Worm (Caenorhabditis elegans) whole organism, early embryonic: ENCODE measurements around the gene H25P19.1.

Experiments used
- B0310.2 ChIP-seq: sonication (generic microtip); optimal IDR thresholded peaks from 2 replicates; lab custom pipeline; 2016; ENCODE audit warnings: mild to moderate bottlenecking, missing genetic modification characterization, missing compliant biosample characterization
- F13C5.2 ChIP-seq: sonication (generic microtip); optimal IDR thresholded peaks from 2 replicates; lab custom pipeline; 2017; ENCODE audit warnings: mild to moderate bottlenecking, missing genetic modification characterization, inconsistent platforms, missing compliant biosample characterization
- aly-1 ChIP-seq: sonication (generic microtip); optimal IDR thresholded peaks from 2 replicates; lab custom pipeline; 2016; ENCODE audit warnings: missing genetic modification characterization, missing compliant biosample characterization
- ama-1 ChIP-seq: fragments of 150-350 bp; optimal IDR thresholded peaks from 2 replicates; lab custom pipeline; 2014
- ceh-13 ChIP-seq: fragments of 200-800 bp; sonication (Bioruptor generic); optimal IDR thresholded peaks from 2 replicates; lab custom pipeline; 2018; ENCODE audit warnings: mild to moderate bottlenecking, missing genetic modification characterization, missing compliant biosample characterization
- ceh-36 ChIP-seq: sonication (generic microtip); optimal IDR thresholded peaks from 2 replicates; lab custom pipeline; 2016; ENCODE audit warnings: missing genetic modification characterization, inconsistent platforms, missing compliant biosample characterization
- ets-7 ChIP-seq: sonication (generic microtip); optimal IDR thresholded peaks from 2 replicates; lab custom pipeline; 2016; ENCODE audit warnings: missing genotype, missing genetic modification characterization, missing compliant biosample characterization
- flt-1 ChIP-seq: fragments of 200-800 bp; sonication (Bioruptor generic); IDR thresholded peaks from 2 replicates; pipeline ENCODE4 v1.3.6; 2022; ENCODE audit warnings: missing genetic modification characterization, missing compliant biosample characterization
- hmbx-1 ChIP-seq: sonication (generic microtip); optimal IDR thresholded peaks from 2 replicates; lab custom pipeline; 2016; ENCODE audit warnings: mild to moderate bottlenecking, missing genetic modification characterization, missing compliant biosample characterization
- hmg-4 ChIP-seq: fragments of 200-800 bp; sonication (Bioruptor generic); optimal IDR thresholded peaks from 2 replicates; lab custom pipeline; 2018; ENCODE audit warnings: mild to moderate bottlenecking, missing genetic modification characterization, missing compliant biosample characterization
- hnd-1 ChIP-seq: sonication (generic microtip); optimal IDR thresholded peaks from 2 replicates; lab custom pipeline; 2016; ENCODE audit warnings: missing genetic modification characterization, missing compliant biosample characterization
- pes-1 ChIP-seq: fragments of 200-800 bp; sonication (Bioruptor generic); IDR thresholded peaks from 2 replicates; pipeline ENCODE4 v1.3.6; 2022; ENCODE audit warnings: missing genetic modification reagents, missing genetic modification characterization, missing compliant biosample characterization
- scrt-1 ChIP-seq: fragments of 200-800 bp; sonication (Bioruptor generic); IDR thresholded peaks from 2 replicates; pipeline ENCODE4 v1.3.6; 2022; ENCODE audit warnings: missing genetic modification characterization, missing compliant biosample characterization
- sea-1 ChIP-seq: fragments of 200-800 bp; sonication (Bioruptor generic); conservative IDR thresholded peaks from 2 replicates; pipeline ENCODE4 v1.3.6; 2022; ENCODE audit warnings: missing genetic modification characterization, missing compliant biosample characterization
- tbx-11 ChIP-seq: fragments of 200-800 bp; sonication (Bioruptor generic); IDR thresholded peaks from 2 replicates; pipeline ENCODE4 v1.3.6; 2022; ENCODE audit warnings: missing genetic modification characterization, missing compliant biosample characterization
- tbx-37 ChIP-seq: fragments of 200-800 bp; sonication (Bioruptor generic); conservative IDR thresholded peaks from 2 replicates; pipeline ENCODE4 v1.3.6; 2022; ENCODE audit warnings: missing genetic modification reagents, missing genetic modification characterization, missing compliant biosample characterization
- tra-4 ChIP-seq: sonication (generic microtip); optimal IDR thresholded peaks from 2 replicates; lab custom pipeline; 2017; ENCODE audit warnings: missing genetic modification characterization, missing compliant biosample characterization

The H25P19.1 gene

DNA sequence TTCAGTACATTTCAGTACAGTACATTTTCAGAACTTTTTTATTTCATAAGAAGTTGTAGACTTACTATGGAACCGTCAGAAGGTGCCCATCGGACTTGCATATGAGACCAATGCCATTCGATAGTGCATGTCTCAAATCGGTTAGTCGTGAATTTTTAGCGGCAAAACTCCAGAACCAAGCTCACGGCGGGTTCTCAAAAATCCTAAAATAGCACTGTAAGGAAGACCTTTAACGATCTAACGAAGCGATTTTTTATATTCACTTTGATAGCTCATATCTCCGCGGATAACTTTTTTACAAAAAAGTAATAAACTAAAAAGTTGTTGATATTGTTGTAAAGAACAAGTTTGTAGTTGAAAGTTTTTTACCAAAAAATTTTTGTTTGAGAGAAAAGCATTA lies 13.3 kb upstream of the H25P19.1 start, which contains the start of gene sru-25:
sru-25 (minus strand) TSS at position 101 of the 400 bp plus-strand sequence.
- no peak for TF ChIP-seq tbx-37 (GFP tag; lab: Robert Waterston, UW)
- no peak for TF ChIP-seq ceh-13 (GFP tag; lab: Kevin White, UChicago)
- TF ChIP-seq hmg-4 (GFP tag; lab: Kevin White, UChicago), result no peak
- TF ChIP-seq F13C5.2 (tag; lab: Kevin White, UChicago), result no peak
- no peak for TF ChIP-seq tra-4 (tag; lab: Kevin White, UChicago)
- TF ChIP-seq ama-1 (lab: Kevin White, UChicago), result no peak
- TF ChIP-seq scrt-1 (GFP tag; lab: Robert Waterston, UW), result no peak
- TF ChIP-seq sea-1 (GFP tag; lab: Robert Waterston, UW), result no peak
- TF ChIP-seq hmbx-1 (tag; lab: Kevin White, UChicago), result no peak
- TF ChIP-seq ceh-36 (tag; lab: Kevin White, UChicago), result no peak
- TF ChIP-seq hnd-1 (tag; lab: Kevin White, UChicago), result no peak
- no peak for TF ChIP-seq flt-1 (GFP tag; lab: Robert Waterston, UW)
- TF ChIP-seq aly-1 (tag; lab: Kevin White, UChicago), result no peak
- no peak for TF ChIP-seq ets-7 (tag; lab: Kevin White, UChicago)
- no peak for TF ChIP-seq B0310.2 (tag; lab: Kevin White, UChicago)
- TF ChIP-seq pes-1 (GFP tag; lab: Robert Waterston, UW), result no peak
- TF ChIP-seq tbx-11, result no peak

- TF ChIP-seq ama-1 (lab: Kevin White, UChicago) (no peak), tbx-37 (GFP tag; lab: Robert Waterston, UW) (no peak), ceh-36 (tag; lab: Kevin White, UChicago) (no peak), sea-1 (GFP tag; lab: Robert Waterston, UW) (no peak), aly-1 (tag; lab: Kevin White, UChicago) (no peak), pes-1 (GFP tag; lab: Robert Waterston, UW) (no peak), flt-1 (GFP tag; lab: Robert Waterston, UW) (no peak)
Measured at ce11 chrV:676090-676489, 11.4 kb upstream of the H25P19.1 start.

- no peak for TF ChIP-seq F13C5.2 (tag; lab: Kevin White, UChicago)
- TF ChIP-seq aly-1 (tag; lab: Kevin White, UChicago), result no peak
- no peak for TF ChIP-seq hmg-4 (GFP tag; lab: Kevin White, UChicago)
- no peak for TF ChIP-seq ets-7 (tag; lab: Kevin White, UChicago)
- no peak for TF ChIP-seq scrt-1 (GFP tag; lab: Robert Waterston, UW)
- TF ChIP-seq pes-1 (GFP tag; lab: Robert Waterston, UW), result no peak
- TF ChIP-seq B0310.2 (tag; lab: Kevin White, UChicago), result no peak
- no peak for TF ChIP-seq tbx-37 (GFP tag; lab: Robert Waterston, UW)
Measured at ce11 chrV:676550-677084, 10.9 kb upstream of the H25P19.1 start, which contains the start of the genes fbxa-72 and srx-21. fbxa-72 (minus strand) TSS chrV:676753. srx-21 (plus strand) TSS chrV:677034.

DNA sequence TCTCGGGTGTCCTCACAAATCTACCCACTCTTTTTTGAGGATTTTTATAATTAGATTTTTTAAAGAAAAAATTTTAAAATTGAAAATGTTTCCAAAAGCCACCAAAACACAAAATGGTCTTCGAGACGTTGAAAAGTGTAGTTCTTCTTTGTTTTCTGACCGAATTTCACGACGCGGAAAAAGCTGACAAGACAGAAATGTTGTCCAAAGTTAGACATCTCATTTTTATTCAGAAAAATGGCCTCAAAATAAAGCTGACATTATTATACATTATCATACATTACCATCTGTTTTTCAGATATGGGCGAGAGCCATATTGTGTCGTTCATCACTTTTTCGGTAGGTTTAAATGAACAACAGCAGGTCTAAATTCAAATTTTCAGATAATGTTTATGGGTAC lies 7.8 kb upstream of the H25P19.1 start, which contains the start of gene srx-22:
srx-22 (plus strand) TSS at position 301 of the 400 bp plus-strand sequence.
- no peak for TF ChIP-seq tbx-11
- TF ChIP-seq ets-7 (tag; lab: Kevin White, UChicago), result no peak
- no peak for TF ChIP-seq F13C5.2 (tag; lab: Kevin White, UChicago)
- no peak for TF ChIP-seq aly-1 (tag; lab: Kevin White, UChicago)
- no peak for TF ChIP-seq scrt-1 (GFP tag; lab: Robert Waterston, UW)
- TF ChIP-seq ceh-36 (tag; lab: Kevin White, UChicago), result no peak
- TF ChIP-seq pes-1 (GFP tag; lab: Robert Waterston, UW), result no peak
- TF ChIP-seq tbx-37 (GFP tag; lab: Robert Waterston, UW), result no peak
- no peak for TF ChIP-seq tra-4 (tag; lab: Kevin White, UChicago)
- no peak for TF ChIP-seq B0310.2 (tag; lab: Kevin White, UChicago)
- no peak for TF ChIP-seq hmg-4 (GFP tag; lab: Kevin White, UChicago)
- TF ChIP-seq sea-1 (GFP tag; lab: Robert Waterston, UW), result no peak
- no peak for TF ChIP-seq flt-1 (GFP tag; lab: Robert Waterston, UW)
- TF ChIP-seq hmbx-1 (tag; lab: Kevin White, UChicago), result no peak
- no peak for TF ChIP-seq ama-1 (lab: Kevin White, UChicago)

DNA sequence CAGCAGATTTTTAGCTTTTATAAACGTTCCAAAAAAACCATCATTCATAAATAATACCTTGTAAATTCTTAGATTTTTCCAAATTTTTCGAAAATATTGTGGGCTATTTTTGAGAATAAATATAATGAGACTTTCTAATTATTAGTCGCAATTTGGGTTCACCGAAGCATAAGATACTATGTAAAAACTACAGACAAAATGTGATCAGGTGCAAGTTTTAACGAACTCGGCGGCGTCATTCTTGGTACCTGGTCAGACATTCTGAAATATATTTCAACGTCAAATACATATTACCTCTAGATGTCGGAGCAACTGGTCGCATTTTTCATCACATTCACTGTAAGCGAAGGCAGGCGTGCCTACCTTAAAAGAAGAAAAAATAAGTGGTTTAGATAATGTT lies 5.5 kb upstream of the H25P19.1 start, which contains the start of gene srx-23:
srx-23 (plus strand) TSS at position 301 of the 400 bp plus-strand sequence.
- no peak for TF ChIP-seq aly-1 (tag; lab: Kevin White, UChicago)
- no peak for TF ChIP-seq tra-4 (tag; lab: Kevin White, UChicago)
- no peak for TF ChIP-seq ama-1 (lab: Kevin White, UChicago)

- TF ChIP-seq ama-1 (lab: Kevin White, UChicago) (no peak), hmbx-1 (tag; lab: Kevin White, UChicago) (no peak), hnd-1 (tag; lab: Kevin White, UChicago) (no peak), B0310.2 (tag; lab: Kevin White, UChicago) (no peak), tra-4 (tag; lab: Kevin White, UChicago) (no peak), ceh-36 (tag; lab: Kevin White, UChicago) (no peak), F13C5.2 (tag; lab: Kevin White, UChicago) (no peak), ceh-13 (GFP tag; lab: Kevin White, UChicago) (no peak), pes-1 (GFP tag; lab: Robert Waterston, UW) (no peak), flt-1 (GFP tag; lab: Robert Waterston, UW) (no peak), aly-1 (tag; lab: Kevin White, UChicago) (no peak), tbx-37 (GFP tag; lab: Robert Waterston, UW) (no peak), ets-7 (tag; lab: Kevin White, UChicago) (no peak), sea-1 (GFP tag; lab: Robert Waterston, UW) (no peak), tbx-11 (no peak)
Measured at ce11 chrV:683858-684257, 3.6 kb upstream of the H25P19.1 start, which contains the start of gene F31F4.1. F31F4.1 (plus strand) TSS chrV:684060.
